Fruit fly (Drosophila melanogaster) whole organism, prepupa: Measurements from ENCODE around the gene Polr3E.
A peak's percentile ranks its signal among the peaks of the same experiment; 100 is the strongest.

Source experiments
- Blimp-1 ChIP-seq: fragments of 200-800 bp; sonication (Bioruptor generic); optimal IDR thresholded peaks from 3 replicates; lab custom pipeline; 2017; ENCODE audit warnings: missing biosample characterization, missing genetic modification characterization, mild to moderate bottlenecking, moderate library complexity, missing genetic modification reagents
- CG10669 ChIP-seq: fragments of 200-800 bp; sonication (Bioruptor generic); optimal IDR thresholded peaks from 3 replicates; lab custom pipeline; 2018; ENCODE audit warnings: missing biosample characterization, mild to moderate bottlenecking, missing genetic modification characterization, moderate library complexity
- CG11294 ChIP-seq: fragments of 200-800 bp; sonication (Bioruptor generic); IDR thresholded peaks from 2 replicates; pipeline ENCODE4 v1.3.6; 2022; ENCODE audit warnings: missing biosample characterization, missing genetic modification characterization
- CG11762 ChIP-seq: fragments of 200-800 bp; sonication (Bioruptor generic); optimal IDR thresholded peaks from 3 replicates; lab custom pipeline; 2016; ENCODE audit warnings: missing biosample characterization, missing genetic modification characterization; ENCODE audit not compliant: insufficient read depth
- CG11902 ChIP-seq: fragments of 200-800 bp; sonication (Bioruptor generic); optimal IDR thresholded peaks from 3 replicates; lab custom pipeline; 2016; ENCODE audit warnings: missing biosample characterization, missing genetic modification characterization
- CG15336 ChIP-seq: fragments of 200-800 bp; sonication (Bioruptor generic); IDR thresholded peaks from 2 replicates; pipeline ENCODE4 v1.3.6; 2022; ENCODE audit warnings: missing biosample characterization, missing genetic modification characterization
- CG16779 ChIP-seq: fragments of 200-800 bp; sonication (Bioruptor generic); optimal IDR thresholded peaks from 3 replicates; lab custom pipeline; 2017; ENCODE audit warnings: missing biosample characterization, mild to moderate bottlenecking, missing genetic modification characterization
- CG3032 ChIP-seq: fragments of 200-800 bp; optimal IDR thresholded peaks from 2 replicates; lab custom pipeline; 2019; ENCODE audit warnings: missing biosample characterization, mild to moderate bottlenecking, missing genetic modification characterization, moderate library complexity
- CG31627 ChIP-seq: fragments of 200-800 bp; sonication (Bioruptor generic); optimal IDR thresholded peaks from 3 replicates; lab custom pipeline; 2016; ENCODE audit warnings: missing biosample characterization, missing genetic modification characterization
- CG32006 ChIP-seq: fragments of 200-800 bp; sonication (Bioruptor generic); optimal IDR thresholded peaks from 3 replicates; lab custom pipeline; 2017; ENCODE audit warnings: missing biosample characterization, mild to moderate bottlenecking, missing genetic modification characterization
- CG34406 ChIP-seq: fragments of 200-800 bp; sonication (Bioruptor generic); optimal IDR thresholded peaks from 3 replicates; lab custom pipeline; 2016; ENCODE audit warnings: missing biosample characterization, missing genetic modification characterization
- CG3919 ChIP-seq: fragments of 200-800 bp; sonication (Bioruptor generic); optimal IDR thresholded peaks from 3 replicates; lab custom pipeline; 2016; ENCODE audit warnings: missing biosample characterization, missing genetic modification characterization
- CG4318 ChIP-seq: fragments of 200-800 bp; sonication (Bioruptor generic); optimal IDR thresholded peaks from 3 replicates; lab custom pipeline; 2017; ENCODE audit warnings: missing biosample characterization, mild to moderate bottlenecking, missing genetic modification characterization
- CG6163 ChIP-seq: fragments of 200-800 bp; sonication (Bioruptor generic); IDR thresholded peaks from 3 replicates; pipeline ENCODE4 v1.3.6; 2022; ENCODE audit warnings: missing biosample characterization, missing genetic modification characterization
- CG6276 ChIP-seq: fragments of 200-800 bp; sonication (Bioruptor generic); optimal IDR thresholded peaks from 2 replicates; lab custom pipeline; 2017; ENCODE audit warnings: missing biosample characterization, mild to moderate bottlenecking, missing genetic modification characterization
- CG6792 ChIP-seq: fragments of 200-800 bp; sonication (Bioruptor generic); optimal IDR thresholded peaks from 3 replicates; lab custom pipeline; 2016; ENCODE audit warnings: missing biosample characterization, missing genetic modification characterization
- CG6808 ChIP-seq: fragments of 200-800 bp; sonication (Bioruptor generic); optimal IDR thresholded peaks from 3 replicates; lab custom pipeline; 2017; ENCODE audit warnings: missing biosample characterization, missing genetic modification characterization, mild to moderate bottlenecking, moderate library complexity, missing genetic modification reagents
- CG7368 ChIP-seq: fragments of 200-800 bp; sonication (Bioruptor generic); optimal IDR thresholded peaks from 3 replicates; lab custom pipeline; 2016; ENCODE audit warnings: missing biosample characterization, missing genetic modification characterization
- CG8119 ChIP-seq: fragments of 200-800 bp; sonication (Bioruptor generic); IDR thresholded peaks from 3 replicates; pipeline ENCODE4 v1.3.6; 2022; ENCODE audit warnings: missing biosample characterization, missing genetic modification characterization
- CG8319 ChIP-seq: fragments of 200-800 bp; sonication (Bioruptor generic); optimal IDR thresholded peaks from 3 replicates; lab custom pipeline; 2016; ENCODE audit warnings: missing biosample characterization, missing genetic modification characterization
- CG8632 ChIP-seq: fragments of 200-800 bp; sonication (Bioruptor generic); optimal IDR thresholded peaks from 3 replicates; lab custom pipeline; 2016; ENCODE audit warnings: missing biosample characterization, missing genetic modification characterization
- CG9139 ChIP-seq: fragments of 200-800 bp; sonication (Bioruptor generic); optimal IDR thresholded peaks from 3 replicates; lab custom pipeline; 2017; ENCODE audit warnings: missing biosample characterization, mild to moderate bottlenecking, missing genetic modification characterization
- Eip78C ChIP-seq: fragments of 200-800 bp; sonication (Bioruptor generic); peaks from one replicate; lab custom pipeline; 2016; ENCODE audit warnings: missing biosample characterization, missing genetic modification characterization
- Ets96B ChIP-seq: fragments of 200-800 bp; optimal IDR thresholded peaks from 2 replicates; lab custom pipeline; 2019; ENCODE audit warnings: missing biosample characterization, mild to moderate bottlenecking, missing genetic modification characterization, moderate library complexity
- Gug ChIP-seq: fragments of 200-800 bp; sonication (Bioruptor generic); IDR thresholded peaks from 2 replicates; pipeline ENCODE4 v1.3.6; 2022; ENCODE audit warnings: missing biosample characterization, missing genetic modification characterization
- Hr38 ChIP-seq: sonication (Bioruptor generic); optimal IDR thresholded peaks from 2 replicates; lab custom pipeline; 2016; ENCODE audit warnings: missing biosample characterization, missing genetic modification characterization
- Hr39 ChIP-seq: fragments of 200-800 bp; sonication (Bioruptor generic); optimal IDR thresholded peaks from 2 replicates; lab custom pipeline; 2016; ENCODE audit warnings: missing biosample characterization, missing genetic modification characterization
- Lpt ChIP-seq: fragments of 200-800 bp; sonication (Bioruptor generic); optimal IDR thresholded peaks from 3 replicates; lab custom pipeline; 2016; ENCODE audit warnings: missing biosample characterization, missing genetic modification characterization
- OdsH ChIP-seq: fragments of 200-800 bp; sonication (Bioruptor generic); optimal IDR thresholded peaks from 3 replicates; lab custom pipeline; 2016; ENCODE audit warnings: missing biosample characterization, missing genetic modification characterization
- Sox14 ChIP-seq: fragments of 200-800 bp; sonication (Bioruptor generic); optimal IDR thresholded peaks from 3 replicates; lab custom pipeline; 2016; ENCODE audit warnings: missing biosample characterization, missing genetic modification characterization
- Sox15 ChIP-seq: fragments of 200-800 bp; sonication (Bioruptor generic); optimal IDR thresholded peaks from 3 replicates; lab custom pipeline; 2016; ENCODE audit warnings: missing biosample characterization, missing genetic modification characterization
- achi ChIP-seq: fragments of 200-800 bp; sonication (Bioruptor generic); optimal IDR thresholded peaks from 3 replicates; lab custom pipeline; 2016; ENCODE audit warnings: missing biosample characterization, missing genetic modification characterization
- acj6 ChIP-seq: fragments of 200-800 bp; sonication (Bioruptor generic); optimal IDR thresholded peaks from 3 replicates; lab custom pipeline; 2016; ENCODE audit warnings: missing biosample characterization, missing genetic modification characterization
- cyc ChIP-seq: fragments of 200-800 bp; sonication (Bioruptor generic); optimal IDR thresholded peaks from 3 replicates; lab custom pipeline; 2016; ENCODE audit warnings: missing biosample characterization, missing genetic modification characterization
- dac ChIP-seq: fragments of 200-800 bp; sonication (Bioruptor generic); optimal IDR thresholded peaks from 2 replicates; lab custom pipeline; 2017; ENCODE audit warnings: missing biosample characterization, mild to moderate bottlenecking, missing genetic modification characterization
- dsx ChIP-seq: fragments of 200-800 bp; optimal IDR thresholded peaks from 3 replicates; lab custom pipeline; 2019; ENCODE audit warnings: missing biosample characterization, mild to moderate bottlenecking, missing genetic modification characterization, moderate library complexity; ENCODE audit not compliant: poor library complexity, severe bottlenecking
- eg ChIP-seq: fragments of 200-800 bp; sonication (Bioruptor generic); IDR thresholded peaks from 3 replicates; pipeline ENCODE4 v1.3.6; 2022; ENCODE audit warnings: missing biosample characterization, missing genetic modification characterization
- esn ChIP-seq: fragments of 200-800 bp; sonication (Bioruptor generic); optimal IDR thresholded peaks from 2 replicates; lab custom pipeline; 2016; ENCODE audit warnings: missing biosample characterization, mild to moderate bottlenecking, missing genetic modification characterization, moderate library complexity
- fd59A ChIP-seq: fragments of 200-800 bp; sonication (Bioruptor generic); optimal IDR thresholded peaks from 2 replicates; lab custom pipeline; 2017; ENCODE audit warnings: missing biosample characterization, mild to moderate bottlenecking, missing genetic modification characterization, missing genetic modification reagents
- fd85E ChIP-seq: fragments of 200-800 bp; sonication (Bioruptor generic); optimal IDR thresholded peaks from 3 replicates; lab custom pipeline; 2016; ENCODE audit warnings: missing biosample characterization, missing genetic modification characterization
- fkh ChIP-seq: fragments of 200-800 bp; sonication (Bioruptor generic); optimal IDR thresholded peaks from 3 replicates; lab custom pipeline; 2017; ENCODE audit warnings: missing biosample characterization, mild to moderate bottlenecking, missing genetic modification characterization, moderate library complexity
- lz ChIP-seq: fragments of 200-800 bp; sonication (Bioruptor generic); optimal IDR thresholded peaks from 3 replicates; lab custom pipeline; 2016; ENCODE audit warnings: missing biosample characterization, missing genetic modification characterization
- net ChIP-seq: fragments of 200-800 bp; sonication (Bioruptor generic); optimal IDR thresholded peaks from 3 replicates; lab custom pipeline; 2016; ENCODE audit warnings: missing biosample characterization, missing genetic modification characterization
- pdm3 ChIP-seq: fragments of 200-800 bp; sonication (Bioruptor generic); optimal IDR thresholded peaks from 3 replicates; lab custom pipeline; 2016; ENCODE audit warnings: missing biosample characterization, missing genetic modification characterization
- salr ChIP-seq, 2 experiments: fragments of 200-800 bp; sonication (Bioruptor generic); optimal IDR thresholded peaks; 3 replicates each; lab custom pipeline; 2016 to 2018; ENCODE audit warnings: missing biosample characterization in 2 of 2, missing genetic modification characterization in 2 of 2, mild to moderate bottlenecking in 1 of 2
- spab ChIP-seq: fragments of 200-800 bp; sonication (Bioruptor generic); optimal IDR thresholded peaks from 2 replicates; lab custom pipeline; 2017; ENCODE audit warnings: missing biosample characterization, mild to moderate bottlenecking, missing genetic modification characterization, missing genetic modification reagents
- ss ChIP-seq, 2 experiments: fragments of 200-800 bp; sonication (Bioruptor generic); optimal IDR thresholded peaks; 2 replicates in 1 of 2; 3 replicates in 1 of 2; lab custom pipeline; 2017 to 2018; ENCODE audit warnings: mild to moderate bottlenecking in 2 of 2, missing biosample characterization in 2 of 2, missing genetic modification characterization in 2 of 2, moderate library complexity in 1 of 2
- svp ChIP-seq: fragments of 200-800 bp; sonication (Bioruptor generic); peaks from one replicate; lab custom pipeline; 2016; ENCODE audit warnings: missing biosample characterization, missing genetic modification characterization
- topi ChIP-seq: fragments of 200-800 bp; sonication (Bioruptor generic); optimal IDR thresholded peaks from 3 replicates; lab custom pipeline; 2016; ENCODE audit warnings: missing biosample characterization, missing genetic modification characterization
- vri ChIP-seq: fragments of 200-800 bp; sonication (Bioruptor generic); optimal IDR thresholded peaks from 3 replicates; lab custom pipeline; 2016; ENCODE audit warnings: missing biosample characterization, mild to moderate bottlenecking, missing genetic modification characterization

Gene Polr3E

DNA sequence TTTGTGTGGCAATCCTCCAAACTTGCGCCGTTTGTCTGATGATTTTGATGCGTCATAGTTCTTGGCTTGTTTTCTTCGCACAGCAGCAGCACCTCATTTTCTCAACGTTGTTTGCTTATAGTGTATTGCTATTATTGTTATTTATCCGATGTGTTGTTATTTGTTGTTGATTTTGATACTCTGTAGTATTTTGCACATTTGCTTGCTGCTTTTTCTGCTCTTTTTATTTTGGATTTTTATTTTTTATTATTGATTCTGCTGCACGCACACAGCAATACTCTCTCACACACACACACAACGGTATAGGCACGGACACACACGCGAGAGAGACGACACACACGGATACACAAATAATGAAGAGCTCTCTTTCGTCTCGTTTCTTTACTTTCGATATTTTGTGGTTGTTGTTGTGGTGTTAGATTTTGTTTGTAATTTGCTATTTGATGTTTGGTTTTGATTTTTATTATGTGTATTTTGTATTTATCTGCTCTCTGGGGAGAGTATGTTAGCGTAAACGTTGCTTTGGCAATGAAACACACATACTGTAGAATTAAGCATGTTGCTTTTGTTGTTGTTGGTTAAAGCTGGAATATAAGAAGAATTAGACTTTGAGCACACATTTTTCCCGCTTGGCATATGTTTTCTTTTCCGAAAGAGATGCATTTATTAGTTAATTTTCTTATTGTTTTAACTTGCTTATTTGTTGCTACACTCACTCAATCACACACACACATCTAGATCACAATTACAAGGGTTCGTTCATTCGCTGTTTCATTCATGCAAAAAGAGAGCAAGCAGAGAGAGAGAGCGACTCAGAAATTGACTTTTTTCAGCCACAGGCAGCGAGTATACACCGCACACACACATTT lies 6.4 kb upstream of the Polr3E start:
- TF ChIP-seq vri (GFP tag; lab: Kevin White, UChicago), result no peak
- peak; percentile 60 for TF ChIP-seq dsx (GFP tag; lab: Kevin White, UChicago)
- no peak for TF ChIP-seq Hr39
- TF ChIP-seq pdm3 (GFP tag; lab: Kevin White, UChicago), result peak; percentile 34
- peak; percentile 85 for TF ChIP-seq CG6163
- no peak for TF ChIP-seq Sox14 (GFP tag; lab: Kevin White, UChicago)
- no peak for TF ChIP-seq cyc
- TF ChIP-seq Hr38 (GFP tag; lab: Kevin White, UChicago), result no peak
- TF ChIP-seq fd85E (GFP tag; lab: Kevin White, UChicago), result no peak
- no peak for TF ChIP-seq topi (GFP tag; lab: Kevin White, UChicago)
- peak; percentile 65 for TF ChIP-seq CG6808 (GFP tag; lab: Kevin White, UChicago)
- no peak for TF ChIP-seq CG7368 (GFP tag; lab: Kevin White, UChicago)
- no peak for TF ChIP-seq CG6792 (GFP tag; lab: Kevin White, UChicago)
- TF ChIP-seq achi, result no peak
- TF ChIP-seq eg, result peak; percentile 83
- peak; percentile 11; the same call in 1 of the 2 replicates for TF ChIP-seq Gug (GFP tag; lab: Robert Waterston, UW)
- TF ChIP-seq fd59A (GFP tag; lab: Kevin White, UChicago), result peak; percentile 33
- TF ChIP-seq Sox15, result no peak
- TF ChIP-seq dac (GFP tag; lab: Kevin White, UChicago), result peak; percentile 40
- no peak for TF ChIP-seq CG11762 (GFP tag; lab: Kevin White, UChicago)
- no peak for TF ChIP-seq svp (GFP tag; lab: Kevin White, UChicago)
- TF ChIP-seq CG11902 (GFP tag; lab: Kevin White, UChicago), result no peak
- TF ChIP-seq Eip78C (GFP tag; lab: Kevin White, UChicago), result peak; percentile 20
- no peak for TF ChIP-seq lz (GFP tag; lab: Kevin White, UChicago)
- peak; percentile 83 for TF ChIP-seq CG6276 (GFP tag; lab: Kevin White, UChicago)
- peak; percentile 20 for TF ChIP-seq CG8632 (GFP tag; lab: Kevin White, UChicago)
- peak; percentile 41; the same call in 1 of the 2 replicates for TF ChIP-seq CG15336 (GFP tag; lab: Robert Waterston, UW)
- peak; percentile 40 for TF ChIP-seq net (GFP tag; lab: Kevin White, UChicago)
- no peak for TF ChIP-seq CG8319 (GFP tag; lab: Kevin White, UChicago)
- TF ChIP-seq CG10669 (GFP tag; lab: Kevin White, UChicago), result peak; percentile 50
- TF ChIP-seq CG11294 (GFP tag; lab: Robert Waterston, UW), result 0 out of 2 replicates have a peak, but pooled peaks have one; percentile 19
- TF ChIP-seq ss (GFP tag; optimal IDR thresholded peaks at IDR 0.05; lab: Kevin White, UChicago), result peak; percentile 72 to 80
- TF ChIP-seq CG32006 (GFP tag; lab: Kevin White, UChicago), result peak; percentile 36
- TF ChIP-seq CG31627 (GFP tag; lab: Kevin White, UChicago), result no peak
- TF ChIP-seq Blimp-1 (GFP tag; lab: Kevin White, UChicago), result no peak
- peak; percentile 10 for TF ChIP-seq esn (GFP tag; lab: Kevin White, UChicago)
- TF ChIP-seq CG4318, result no peak
- TF ChIP-seq acj6 (GFP tag; lab: Kevin White, UChicago), result no peak
- peak; percentile 28 to 42 for TF ChIP-seq salr (GFP tag; optimal IDR thresholded peaks at IDR 0.05; lab: Kevin White, UChicago)
- TF ChIP-seq Lpt, result peak; percentile 59
- peak; percentile 79 for TF ChIP-seq CG9139 (GFP tag; lab: Kevin White, UChicago)
- TF ChIP-seq fkh, result peak; percentile 74
- peak; percentile 67 for TF ChIP-seq spab (GFP tag; lab: Kevin White, UChicago)
- peak; percentile 71 for TF ChIP-seq CG16779 (tag; lab: Kevin White, UChicago)
- peak; percentile 23 for TF ChIP-seq CG3919
- TF ChIP-seq CG34406 (GFP tag; lab: Kevin White, UChicago), result peak; percentile 7
- TF ChIP-seq CG3032 (tag; lab: Kevin White, UChicago), result peak; percentile 47
- TF ChIP-seq CG8119 (GFP tag; lab: Robert Waterston, UW), result peak; percentile 64
- TF ChIP-seq Ets96B, result peak; percentile 52
- peak; percentile 14 for TF ChIP-seq OdsH (GFP tag; lab: Kevin White, UChicago)
